Worm (Caenorhabditis elegans): ENCODE results near the gene Y55F3C.17.

DNA sequence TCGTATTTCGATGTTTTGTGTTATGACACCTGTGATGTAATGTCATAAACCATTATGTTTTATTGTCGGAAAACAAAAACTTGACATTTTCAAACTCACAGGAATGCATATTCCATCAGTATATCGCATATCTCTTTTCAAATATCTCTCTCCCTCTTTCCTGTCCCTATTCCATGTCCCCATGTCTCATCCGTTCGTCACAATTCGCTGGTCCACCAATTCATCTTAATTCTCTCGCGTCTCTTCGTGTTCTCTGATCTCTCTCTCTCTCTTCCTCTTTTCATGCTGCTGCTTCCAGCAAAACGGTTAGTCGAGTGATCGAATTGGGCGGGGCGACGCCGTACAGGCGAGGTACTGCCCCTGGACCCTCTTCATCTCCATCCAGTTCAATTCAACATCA, 43.6 kb upstream of the Y55F3C.17 start:
- no peak for TF ChIP-seq snpc-4 (tag; optimal IDR thresholded peaks at IDR 0.05)
- no peak for TF ChIP-seq mdl-1 (tag; optimal IDR thresholded peaks at IDR 0.05)
- no peak for TF ChIP-seq ama-1 (optimal IDR thresholded peaks at IDR 0.05)
- no peak for TF ChIP-seq nhr-25 (tag; optimal IDR thresholded peaks at IDR 0.05)
- no peak for TF ChIP-seq sma-9 (GFP tag; optimal IDR thresholded peaks at IDR 0.05)
- no peak for TF ChIP-seq sma-9 (tag; optimal IDR thresholded peaks at IDR 0.05)
